Fruit fly (Drosophila melanogaster) whole organism, larva: ENCODE measurements around the gene CG31100.

ENCODE experiments used
- noc ChIP-seq: fragments of 200-800 bp; sonication (Bioruptor generic); optimal IDR thresholded peaks from 3 replicates; lab custom pipeline; 2019; ENCODE audit warnings: missing biosample characterization, mild to moderate bottlenecking, missing genetic modification characterization, moderate library complexity

Gene CG31100

dm6 chr3R:8971794-8972193, 31.7 kb downstream of the CG31100 start:
- TF ChIP-seq noc = no peak

dm6 chr3R:8970707-8971106, 32.7 kb downstream of the CG31100 start:
- TF ChIP-seq noc = no peak

dm6 chr3R:8969926-8970306, 33.5 kb downstream of the CG31100 start:
- TF ChIP-seq noc = no peak

dm6 chr3R:8969301-8969925, 34.0 kb downstream of the CG31100 start:
- no peak for TF ChIP-seq noc

- TF ChIP-seq noc = no peak
Measured at dm6 chr3R:8968837-8969236, 34.6 kb downstream of the CG31100 start.

dm6 chr3R:8966598-8966997, 36.9 kb downstream of the CG31100 start:
- TF ChIP-seq noc = no peak

dm6 chr3R:8965546-8965945, 37.9 kb downstream of the CG31100 start:
- TF ChIP-seq noc = no peak

- TF ChIP-seq noc = no peak
Measured at dm6 chr3R:8963756-8964342, 39.6 kb downstream of the CG31100 start.

dm6 chr3R:8962860-8963755, 40.3 kb downstream of the CG31100 start, which contains the start of gene ich:
TSS of gene ich (minus strand) at chr3R:8963037.
- no peak for TF ChIP-seq noc

- TF ChIP-seq noc = peak; percentile 52
Measured at dm6 chr3R:8960329-8960728, 43.1 kb downstream of the CG31100 start.

dm6 chr3R:8959153-8959552, 44.3 kb downstream of the CG31100 start:
- no peak for TF ChIP-seq noc

dm6 chr3R:8958300-8958699, 45.1 kb downstream of the CG31100 start:
- no peak for TF ChIP-seq noc

dm6 chr3R:8957739-8958138, 45.7 kb downstream of the CG31100 start:
- no peak for TF ChIP-seq noc

- no peak for TF ChIP-seq noc
Measured at dm6 chr3R:8956333-8956732, 47.1 kb downstream of the CG31100 start.

dm6 chr3R:8955359-8955820, 48.1 kb downstream of the CG31100 start:
- no peak for TF ChIP-seq noc

dm6 chr3R:8954515-8955358, 48.7 kb downstream of the CG31100 start:
- TF ChIP-seq noc = peak; percentile 13
